Worm (Caenorhabditis elegans): ENCODE data around the gene T26H8.4.

DNA sequence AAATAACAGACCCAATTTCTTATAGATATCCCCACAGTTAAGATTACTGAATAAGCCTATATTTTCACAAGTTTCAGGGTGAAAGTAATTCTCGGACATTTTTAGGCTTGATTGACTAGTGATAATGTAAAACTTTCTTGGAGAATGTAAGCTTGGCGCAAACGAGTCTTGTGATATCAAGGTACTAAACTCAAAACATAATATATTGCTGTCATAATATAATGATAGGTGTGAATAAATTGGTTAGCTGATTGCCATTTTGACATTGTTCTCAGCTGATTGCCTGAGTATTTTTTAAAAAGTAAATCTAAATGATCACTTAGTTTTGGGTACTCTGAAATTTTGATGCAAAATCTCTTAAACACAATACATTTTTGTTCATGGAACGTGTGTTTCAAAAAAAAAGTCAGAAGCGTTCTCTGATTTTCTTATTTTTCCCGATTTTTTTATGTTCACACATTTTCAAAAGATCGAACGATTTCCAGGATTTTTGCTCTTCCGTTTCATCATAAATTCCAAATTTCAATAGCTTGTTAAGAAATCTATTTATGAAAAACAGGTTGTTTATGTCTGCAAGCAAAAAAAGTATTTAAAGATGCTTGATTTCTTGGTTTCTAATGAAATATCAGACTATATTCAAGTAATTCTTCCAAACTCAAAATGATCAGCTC lies 25.2 kb downstream of the T26H8.4 start, which contains the start of the genes srw-19 and srx-51:
- TF ChIP-seq snpc-4 (tag; optimal IDR thresholded peaks at IDR 0.05) (no peak), aly-2 (tag; optimal IDR thresholded peaks at IDR 0.05) (no peak), ceh-8 (GFP tag; optimal IDR thresholded peaks at IDR 0.05) (no peak), tbx-2 (tag; optimal IDR thresholded peaks at IDR 0.05) (no peak), blmp-1 (tag; optimal IDR thresholded peaks at IDR 0.05) (no peak), nhr-11 (tag; optimal IDR thresholded peaks at IDR 0.05) (no peak), efl-1 (optimal IDR thresholded peaks at IDR 0.05) (no peak), efl-1 (GFP tag; optimal IDR thresholded peaks at IDR 0.05 in 1 of 2) (no peak), alr-1 (tag; optimal IDR thresholded peaks at IDR 0.05; ENCODE audit: borderline replicate concordance) (no peak), fkh-4 (tag; optimal IDR thresholded peaks at IDR 0.05; ENCODE audit: borderline replicate concordance) (no peak), elt-2 (tag; optimal IDR thresholded peaks at IDR 0.05) (no peak)

Measured in whole organism, L1 larva.